Worm (Caenorhabditis elegans): ENCODE data around the gene F32D8.12.

The F32D8.12 gene

DNA sequence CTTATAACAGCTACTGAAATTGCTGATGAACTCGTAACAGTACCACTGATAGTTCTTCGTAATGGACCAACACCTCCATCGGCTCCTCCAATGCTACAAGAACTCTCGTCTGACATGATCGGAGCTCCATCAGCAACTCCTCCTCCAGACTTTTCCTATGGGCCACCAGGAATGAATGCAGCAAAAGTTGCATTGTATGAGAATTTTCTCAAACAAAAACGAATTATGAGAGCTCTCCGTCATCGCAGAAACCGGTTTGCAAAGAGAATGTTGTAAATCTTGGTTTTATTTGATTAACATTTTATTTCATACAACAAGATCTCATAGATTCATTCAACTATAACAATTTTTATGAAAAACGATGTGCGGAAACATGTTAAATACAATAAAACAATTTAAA is 3.3 kb downstream of the F32D8.12 start:
- TF ChIP-seq F13H6.1 (tag; optimal IDR thresholded peaks at IDR 0.05) (no peak), zag-1 (tag; optimal IDR thresholded peaks at IDR 0.05) (no peak), Y55F3AM.14 (GFP tag; optimal IDR thresholded peaks at IDR 0.05) (peak; percentile 83), ztf-11 (tag; optimal IDR thresholded peaks at IDR 0.05) (no peak), sma-9 (GFP tag; optimal IDR thresholded peaks at IDR 0.05) (no peak), sma-9 (tag; optimal IDR thresholded peaks at IDR 0.05) (no peak), peb-1 (tag; optimal IDR thresholded peaks at IDR 0.05) (no peak)

DNA sequence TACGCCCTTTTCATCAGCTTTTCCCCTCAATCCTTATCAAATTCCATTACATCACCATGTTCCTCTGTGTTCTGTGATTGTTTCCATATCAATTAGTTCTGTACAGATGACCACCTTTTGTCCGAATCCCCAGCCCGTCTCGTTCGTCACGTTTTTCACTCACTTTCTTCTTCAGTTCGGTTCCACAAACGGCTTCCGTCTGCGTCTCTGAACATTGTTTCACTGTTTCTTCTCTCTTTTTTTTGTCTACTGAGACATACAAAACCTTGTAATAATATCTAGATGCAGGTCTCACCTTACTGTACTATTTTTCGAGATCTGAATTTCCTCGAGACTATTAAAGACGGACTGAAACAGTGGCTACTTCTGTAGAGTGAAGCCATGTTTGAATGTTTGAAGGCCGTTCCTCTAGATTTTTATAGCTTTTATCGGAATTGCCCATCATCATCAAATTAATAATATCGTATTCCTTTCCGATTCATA is 4.4 kb downstream of the F32D8.12 start, which contains the start of gene F32D8.3:
TSS of gene F32D8.3 (plus strand) at position 433 of the 483 bp plus-strand sequence.
- TF ChIP-seq fos-1 (tag; optimal IDR thresholded peaks at IDR 0.05) (no peak), blmp-1 (tag; optimal IDR thresholded peaks at IDR 0.05; ENCODE audit: insufficient read depth) (peak; percentile 71), R02D3.7 (tag; optimal IDR thresholded peaks at IDR 0.05) (no peak), nhr-21 (tag; optimal IDR thresholded peaks at IDR 0.05) (peak; percentile 39), alr-1 (tag; optimal IDR thresholded peaks at IDR 0.05) (no peak), ztf-4 (tag; optimal IDR thresholded peaks at IDR 0.05) (no peak), ceh-82 (tag; optimal IDR thresholded peaks at IDR 0.05) (no peak), sma-9 (GFP tag; optimal IDR thresholded peaks at IDR 0.05) (peak; percentile 16), sma-9 (tag; optimal IDR thresholded peaks at IDR 0.05) (no peak), ztf-11 (tag; optimal IDR thresholded peaks at IDR 0.05) (no peak), nhr-25 (tag; optimal IDR thresholded peaks at IDR 0.05) (peak; percentile 19), nhr-11 (tag; optimal IDR thresholded peaks at IDR 0.05) (no peak), gmeb-1 (tag; optimal IDR thresholded peaks at IDR 0.05) (no peak), elt-1 (tag; optimal IDR thresholded peaks at IDR 0.05) (no peak), nhr-12 (tag; optimal IDR thresholded peaks at IDR 0.05) (no peak), dmd-4 (tag; optimal IDR thresholded peaks at IDR 0.05) (no peak), mbf-1 (tag; optimal IDR thresholded peaks at IDR 0.05) (no peak), F13H6.1 (tag; optimal IDR thresholded peaks at IDR 0.05) (no peak)

DNA sequence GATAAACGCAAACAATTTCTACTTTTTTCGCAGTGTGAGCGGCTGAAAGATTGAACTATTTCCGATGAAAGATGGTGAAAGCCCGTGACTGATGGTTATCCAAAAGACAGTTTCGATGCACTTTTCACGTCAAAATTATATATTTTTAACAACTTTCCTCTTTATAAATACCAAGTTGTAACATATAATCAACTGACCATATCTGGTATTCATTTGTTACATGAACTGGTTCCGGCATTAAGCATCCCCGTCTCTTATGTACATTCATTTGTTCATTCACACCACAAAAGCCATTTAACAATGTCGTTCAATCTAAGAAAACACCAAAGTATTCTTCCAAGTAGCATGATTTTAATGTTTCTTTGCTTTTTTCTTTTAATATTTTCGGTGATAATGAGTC is 7.3 kb downstream of the F32D8.12 start, which contains the start of gene F32D8.2:
TSS of gene F32D8.2 (plus strand) at position 301 of the 400 bp plus-strand sequence.
- TF ChIP-seq blmp-1 (tag; optimal IDR thresholded peaks at IDR 0.05; ENCODE audit: insufficient read depth) (no peak), nhr-6 (tag; optimal IDR thresholded peaks at IDR 0.05) (no peak), alr-1 (tag; optimal IDR thresholded peaks at IDR 0.05) (no peak), ztf-11 (tag; optimal IDR thresholded peaks at IDR 0.05) (no peak), nhr-237 (tag; optimal IDR thresholded peaks at IDR 0.05) (no peak), lsy-2 (tag; optimal IDR thresholded peaks at IDR 0.05) (no peak), sma-9 (GFP tag; optimal IDR thresholded peaks at IDR 0.05) (no peak), sma-9 (tag; optimal IDR thresholded peaks at IDR 0.05) (no peak), dmd-4 (tag; optimal IDR thresholded peaks at IDR 0.05) (no peak), aly-2 (tag; optimal IDR thresholded peaks at IDR 0.05) (no peak), lin-13 (GFP tag; optimal IDR thresholded peaks at IDR 0.05) (no peak), snpc-4 (tag; optimal IDR thresholded peaks at IDR 0.05) (no peak), crh-2 (tag; optimal IDR thresholded peaks at IDR 0.05) (no peak), nhr-25 (tag; optimal IDR thresholded peaks at IDR 0.05) (no peak), Y55F3AM.14 (GFP tag; optimal IDR thresholded peaks at IDR 0.05) (no peak), mdl-1 (tag; optimal IDR thresholded peaks at IDR 0.05) (no peak), peb-1 (tag; optimal IDR thresholded peaks at IDR 0.05) (no peak), nhr-11 (tag; optimal IDR thresholded peaks at IDR 0.05) (no peak)

DNA sequence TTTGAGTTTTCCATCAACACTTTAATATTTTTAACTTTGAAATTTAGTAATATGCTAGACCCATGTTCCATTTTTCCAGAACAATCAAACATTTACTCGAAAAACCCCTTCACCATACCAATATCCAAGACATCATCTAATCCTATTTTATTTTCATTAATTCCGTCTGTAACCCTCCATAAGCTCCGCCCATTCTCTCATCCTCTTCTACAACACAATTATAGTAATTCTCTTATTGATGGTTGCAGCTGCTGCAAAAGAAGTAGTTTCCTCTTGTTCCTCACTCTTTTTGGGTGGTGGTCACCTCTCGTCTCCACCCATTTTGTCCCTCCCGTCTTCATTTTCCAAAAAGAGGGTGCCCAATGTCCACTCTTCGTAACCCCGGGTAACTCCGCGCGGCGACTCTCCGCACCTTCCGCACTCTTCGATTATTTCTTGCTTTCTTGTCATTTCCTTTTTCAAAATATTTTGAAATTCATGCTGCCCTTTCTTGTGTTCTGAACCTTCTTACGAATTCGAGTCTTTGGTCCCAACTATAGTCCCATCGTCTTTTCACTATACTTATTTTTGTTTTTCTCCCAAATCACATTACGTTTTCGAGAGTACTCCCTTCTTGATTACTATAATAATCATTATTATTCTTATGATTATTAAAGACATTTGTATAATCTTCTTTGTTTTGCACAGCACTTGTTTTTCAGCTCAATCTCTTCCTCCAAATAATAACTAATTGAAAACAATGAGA is 10.5 kb downstream of the F32D8.12 start, which contains the start of gene F32D8.1:
TSS of gene F32D8.1 (plus strand) at position 695 of the 745 bp plus-strand sequence.
- TF ChIP-seq crh-2 (tag; optimal IDR thresholded peaks at IDR 0.05) (no peak), F13H6.1 (tag; optimal IDR thresholded peaks at IDR 0.05) (no peak), mdl-1 (tag; optimal IDR thresholded peaks at IDR 0.05) (no peak), nhr-129 (tag; optimal IDR thresholded peaks at IDR 0.05) (no peak), snpc-4 (tag; optimal IDR thresholded peaks at IDR 0.05) (no peak), ztf-4 (tag; optimal IDR thresholded peaks at IDR 0.05) (no peak), elt-3 (tag; optimal IDR thresholded peaks at IDR 0.05) (no peak), ztf-11 (tag; optimal IDR thresholded peaks at IDR 0.05) (no peak), ceh-16 (tag; optimal IDR thresholded peaks at IDR 0.05) (no peak), blmp-1 (tag; optimal IDR thresholded peaks at IDR 0.05; ENCODE audit: insufficient read depth) (no peak), unc-55 (GFP tag; optimal IDR thresholded peaks at IDR 0.05) (no peak), gmeb-1 (tag; optimal IDR thresholded peaks at IDR 0.05) (no peak)
